Worm (Caenorhabditis elegans) whole organism, late embryonic: ENCODE data around the gene urm-1.

Experiments used
- C38D4.7 ChIP-seq: fragments of 200-800 bp; sonication (Bioruptor generic); optimal IDR thresholded peaks from 2 replicates; lab custom pipeline; 2018; ENCODE audit warnings: mild to moderate bottlenecking, missing genetic modification characterization, moderate library complexity, missing compliant biosample characterization
- T23F11.4 ChIP-seq: fragments of 200-800 bp; sonication (Bioruptor generic); optimal IDR thresholded peaks from 2 replicates; lab custom pipeline; 2018; ENCODE audit warnings: mild to moderate bottlenecking, missing genetic modification characterization, missing compliant biosample characterization
- Y22D7AL.16 ChIP-seq: sonication (generic microtip); optimal IDR thresholded peaks from 2 replicates; lab custom pipeline; 2016; ENCODE audit warnings: missing genetic modification characterization, missing compliant biosample characterization
- ama-1 ChIP-seq: fragments of 150-350 bp; optimal IDR thresholded peaks from 2 replicates; lab custom pipeline; 2014
- ceh-14 ChIP-seq: sonication (generic microtip); optimal IDR thresholded peaks from 2 replicates; lab custom pipeline; 2016; ENCODE audit warnings: missing genotype, missing genetic modification characterization, missing compliant biosample characterization
- ceh-18 ChIP-seq: sonication (generic microtip); optimal IDR thresholded peaks from 2 replicates; lab custom pipeline; 2016; ENCODE audit warnings: missing genetic modification characterization, missing compliant biosample characterization
- ceh-19 ChIP-seq: fragments of 200-800 bp; sonication (Bioruptor generic); optimal IDR thresholded peaks from 2 replicates; lab custom pipeline; 2018; ENCODE audit warnings: mild to moderate bottlenecking, missing genetic modification characterization, missing compliant biosample characterization
- ceh-24 ChIP-seq: sonication (generic microtip); optimal IDR thresholded peaks from 2 replicates; lab custom pipeline; 2016; ENCODE audit warnings: mild to moderate bottlenecking, missing genetic modification characterization, missing compliant biosample characterization
- ceh-30 ChIP-seq: fragments of 150-350 bp; optimal IDR thresholded peaks from 2 replicates; lab custom pipeline; 2014; ENCODE audit warnings: missing biosample characterization, missing genetic modification characterization
- ceh-31 ChIP-seq: sonication (generic microtip); optimal IDR thresholded peaks from 2 replicates; lab custom pipeline; 2016; ENCODE audit warnings: missing genetic modification characterization, missing compliant biosample characterization
- ceh-45 ChIP-seq: fragments of 200-800 bp; sonication (Bioruptor generic); IDR thresholded peaks from 2 replicates; pipeline ENCODE4 v1.3.6; 2022; ENCODE audit warnings: missing genetic modification reagents, missing genetic modification characterization, missing compliant biosample characterization
- che-1 ChIP-seq: sonication (generic microtip); optimal IDR thresholded peaks from 2 replicates; lab custom pipeline; 2016; ENCODE audit warnings: mild to moderate bottlenecking, missing genetic modification characterization, missing compliant biosample characterization
- dve-1 ChIP-seq: sonication (generic microtip); optimal IDR thresholded peaks from 2 replicates; lab custom pipeline; 2017; ENCODE audit warnings: antibody characterized with exemption, mild to moderate bottlenecking, missing genetic modification characterization, missing compliant biosample characterization
- elt-4 ChIP-seq: sonication (generic microtip); optimal IDR thresholded peaks from 2 replicates; lab custom pipeline; 2016; ENCODE audit warnings: missing genetic modification characterization, missing compliant biosample characterization
- fax-1 ChIP-seq: sonication (generic microtip); optimal IDR thresholded peaks from 2 replicates; lab custom pipeline; 2016; ENCODE audit warnings: missing genotype, missing genetic modification characterization, missing compliant biosample characterization
- fkh-10 ChIP-seq: fragments of 150-350 bp; optimal IDR thresholded peaks from 2 replicates; lab custom pipeline; 2014; ENCODE audit warnings: missing biosample characterization, missing genetic modification reagents, missing genetic modification characterization
- gmeb-2 ChIP-seq: sonication (generic microtip); optimal IDR thresholded peaks from 2 replicates; lab custom pipeline; 2016; ENCODE audit warnings: missing genetic modification characterization, inconsistent platforms, missing compliant biosample characterization
- hlh-13 ChIP-seq: fragments of 200-800 bp; sonication (Bioruptor generic); optimal IDR thresholded peaks from 2 replicates; lab custom pipeline; 2018; ENCODE audit warnings: mild to moderate bottlenecking, missing genetic modification characterization, missing compliant biosample characterization
- hlh-15 ChIP-seq: sonication (generic microtip); optimal IDR thresholded peaks from 2 replicates; lab custom pipeline; 2016; ENCODE audit warnings: missing genetic modification characterization, missing compliant biosample characterization
- hlh-6 ChIP-seq: sonication (generic microtip); optimal IDR thresholded peaks from 2 replicates; lab custom pipeline; 2016; ENCODE audit warnings: missing genotype, missing genetic modification characterization, missing compliant biosample characterization
- hlh-8 ChIP-seq: sonication (generic microtip); optimal IDR thresholded peaks from 2 replicates; lab custom pipeline; 2016; ENCODE audit warnings: missing genotype, missing genetic modification characterization, missing compliant biosample characterization
- madf-2 ChIP-seq: sonication (generic microtip); optimal IDR thresholded peaks from 2 replicates; lab custom pipeline; 2017; ENCODE audit warnings: missing genetic modification characterization, missing compliant biosample characterization
- npax-4 ChIP-seq: sonication (generic microtip); optimal IDR thresholded peaks from 2 replicates; lab custom pipeline; 2016; ENCODE audit warnings: missing genetic modification characterization, missing compliant biosample characterization
- pat-9 ChIP-seq: fragments of 200-800 bp; sonication (Bioruptor generic); optimal IDR thresholded peaks from 2 replicates; lab custom pipeline; 2018; ENCODE audit warnings: mild to moderate bottlenecking, missing genetic modification characterization, moderate library complexity, missing compliant biosample characterization
- pax-1 ChIP-seq: fragments of 150-350 bp; optimal IDR thresholded peaks from 2 replicates; lab custom pipeline; 2014; ENCODE audit warnings: missing biosample characterization, missing genetic modification characterization
- pha-4 ChIP-seq: fragments of 150-350 bp; optimal IDR thresholded peaks from 2 replicates; lab custom pipeline; 2018; ENCODE audit warnings: missing biosample characterization, missing genetic modification reagents, missing genetic modification characterization
- pros-1 ChIP-seq: fragments of 150-350 bp; optimal IDR thresholded peaks from 2 replicates; lab custom pipeline; 2014; ENCODE audit warnings: missing biosample characterization, missing genetic modification reagents, missing genetic modification characterization
- ref-2 ChIP-seq: sonication (generic microtip); optimal IDR thresholded peaks from 2 replicates; lab custom pipeline; 2016; ENCODE audit warnings: missing genetic modification characterization, missing compliant biosample characterization
- rnt-1 ChIP-seq: sonication (generic microtip); optimal IDR thresholded peaks from 2 replicates; lab custom pipeline; 2016; ENCODE audit warnings: missing genetic modification characterization, missing compliant biosample characterization
- sox-2 ChIP-seq: fragments of 200-800 bp; sonication (Bioruptor generic); IDR thresholded peaks from 2 replicates; pipeline ENCODE4 v1.3.6; 2022; ENCODE audit warnings: missing genetic modification reagents, missing genetic modification characterization, missing compliant biosample characterization
- syd-9 ChIP-seq: sonication (generic microtip); optimal IDR thresholded peaks from 2 replicates; lab custom pipeline; 2016; ENCODE audit warnings: mild to moderate bottlenecking, missing genetic modification characterization, moderate library complexity, missing compliant biosample characterization
- tbx-2 ChIP-seq: sonication (generic microtip); optimal IDR thresholded peaks from 2 replicates; lab custom pipeline; 2016; ENCODE audit warnings: missing genetic modification characterization, missing compliant biosample characterization
- ttx-3 ChIP-seq: sonication (generic microtip); optimal IDR thresholded peaks from 2 replicates; lab custom pipeline; 2016; ENCODE audit warnings: missing genetic modification reagents, missing genetic modification characterization, missing compliant biosample characterization
- unc-42 ChIP-seq: sonication (generic microtip); optimal IDR thresholded peaks from 2 replicates; lab custom pipeline; 2016; ENCODE audit warnings: missing genotype, missing genetic modification characterization, missing compliant biosample characterization
- unc-55 ChIP-seq: sonication (generic microtip); optimal IDR thresholded peaks from 2 replicates; lab custom pipeline; 2017; ENCODE audit warnings: missing biosample characterization, missing genetic modification reagents, missing genetic modification characterization
- ztf-16 ChIP-seq: sonication (generic microtip); optimal IDR thresholded peaks from 2 replicates; lab custom pipeline; 2017; ENCODE audit warnings: missing genetic modification characterization, missing compliant biosample characterization

Gene urm-1

DNA sequence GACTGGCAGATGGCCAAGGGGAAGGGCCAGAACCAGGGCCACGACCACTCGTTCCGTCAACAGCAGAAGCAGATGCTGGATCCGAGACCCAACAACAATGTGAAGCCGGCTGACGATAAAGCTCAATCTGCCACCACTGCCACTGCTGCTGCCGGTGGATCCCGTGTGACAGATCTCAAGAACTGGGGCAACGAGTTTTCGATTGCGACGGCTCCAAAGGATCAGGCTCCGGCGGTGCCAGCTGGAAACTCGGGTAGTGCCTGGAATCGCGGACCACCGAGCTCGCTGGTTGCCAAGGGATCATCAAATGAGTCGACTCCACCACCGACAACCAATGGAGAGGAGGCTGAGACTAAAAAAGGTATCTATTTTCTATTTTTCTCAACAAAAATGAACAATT is 40.8 kb upstream of the urm-1 start:
- no peak for TF ChIP-seq hlh-6
- no peak for TF ChIP-seq dve-1 (tag; lab: Kevin White, UChicago)
- no peak for TF ChIP-seq ceh-45 (GFP tag; lab: Robert Waterston, UW)
- TF ChIP-seq syd-9 (tag; lab: Kevin White, UChicago), result no peak
- TF ChIP-seq fax-1 (tag; lab: Kevin White, UChicago), result no peak
- no peak for TF ChIP-seq ceh-24
- no peak for TF ChIP-seq Y22D7AL.16 (tag; lab: Kevin White, UChicago)
- TF ChIP-seq C38D4.7 (GFP tag; lab: Kevin White, UChicago), result no peak
- TF ChIP-seq unc-42 (tag; lab: Kevin White, UChicago), result no peak
- no peak for TF ChIP-seq tbx-2 (tag; lab: Kevin White, UChicago)
- no peak for TF ChIP-seq ama-1 (lab: Kevin White, UChicago)
- no peak for TF ChIP-seq pros-1 (tag; lab: Kevin White, UChicago)
- no peak for TF ChIP-seq ref-2
- TF ChIP-seq ceh-30, result no peak
- TF ChIP-seq ceh-19 (GFP tag; lab: Kevin White, UChicago), result no peak
- no peak for TF ChIP-seq pax-1 (tag; lab: Kevin White, UChicago)
- TF ChIP-seq ttx-3 (tag; lab: Kevin White, UChicago), result no peak
- no peak for TF ChIP-seq ceh-14

ce11 chrIII:10469574-10470055 is 35.7 kb upstream of the urm-1 start, which contains the start of gene D2045.5:
Gene D2045.5, minus strand, starts transcription at chrIII:10469624.
- TF ChIP-seq gmeb-2 (tag; lab: Kevin White, UChicago), result no peak
- no peak for TF ChIP-seq ttx-3 (tag; lab: Kevin White, UChicago)
- no peak for TF ChIP-seq dve-1 (tag; lab: Kevin White, UChicago)
- TF ChIP-seq pat-9 (tag; lab: Kevin White, UChicago), result no peak
- no peak for TF ChIP-seq madf-2 (tag; lab: Kevin White, UChicago)
- TF ChIP-seq hlh-15 (tag; lab: Kevin White, UChicago), result no peak
- TF ChIP-seq pha-4 (tag; lab: Kevin White, UChicago), result no peak
- TF ChIP-seq ceh-18 (tag; lab: Kevin White, UChicago), result no peak

DNA sequence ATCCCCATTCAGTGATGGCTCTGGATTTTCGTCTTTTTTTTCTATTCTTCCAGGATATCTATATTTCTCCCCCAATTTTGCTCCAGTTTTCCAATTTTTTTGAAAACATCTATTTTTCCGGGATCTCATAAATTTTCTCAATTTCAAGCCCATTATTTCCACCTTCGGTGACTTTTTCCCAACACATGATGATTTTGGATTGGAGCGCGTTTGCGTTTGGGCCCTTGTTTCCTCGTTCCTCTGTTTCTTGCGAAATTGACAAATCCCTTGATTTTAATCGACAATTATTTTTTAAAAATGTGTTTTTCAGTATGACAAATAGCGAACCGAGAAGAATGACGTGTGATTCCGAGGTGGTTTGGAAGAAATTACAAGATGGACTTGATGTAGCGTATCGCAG is 34.4 kb upstream of the urm-1 start, which contains the start of gene cul-1:
TSS of gene cul-1 (plus strand) at position 311 of the 400 bp plus-strand sequence.
- TF ChIP-seq ztf-16 (tag; lab: Kevin White, UChicago), result no peak
- TF ChIP-seq che-1, result no peak
- TF ChIP-seq dve-1 (tag; lab: Kevin White, UChicago), result no peak

DNA sequence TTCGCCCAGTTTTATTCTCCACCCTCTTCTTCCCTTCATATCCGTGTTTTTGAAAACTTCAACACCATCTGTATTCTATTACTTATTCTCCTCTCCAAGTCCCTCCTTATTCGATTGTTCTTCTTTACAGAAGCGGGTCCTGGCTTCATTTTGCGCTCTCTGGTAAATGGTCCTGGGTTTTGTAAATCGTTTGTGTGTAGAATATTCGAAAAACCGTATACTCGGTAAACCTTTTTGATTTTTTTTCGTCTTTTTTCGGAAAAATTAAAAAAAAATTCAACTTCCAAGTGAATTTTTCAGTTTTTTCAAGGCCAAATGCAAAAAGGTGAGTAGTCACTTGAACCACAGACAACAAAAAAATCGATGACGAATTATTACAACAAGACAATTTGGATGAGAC is 30.3 kb upstream of the urm-1 start, which contains the start of gene D2045.9:
TSS of gene D2045.9 (plus strand) at position 301 of the 400 bp plus-strand sequence.
- TF ChIP-seq hlh-8 (tag; lab: Kevin White, UChicago), result no peak
- TF ChIP-seq elt-4 (tag; lab: Kevin White, UChicago), result no peak
- TF ChIP-seq fax-1 (tag; lab: Kevin White, UChicago), result no peak
- TF ChIP-seq ceh-19 (GFP tag; lab: Kevin White, UChicago), result no peak
- TF ChIP-seq ceh-45 (GFP tag; lab: Robert Waterston, UW), result no peak
- no peak for TF ChIP-seq ref-2
- no peak for TF ChIP-seq fkh-10 (GFP tag; lab: Kevin White, UChicago)
- TF ChIP-seq, all 69 proteins: peak for 0

- TF ChIP-seq T23F11.4 (GFP tag; lab: Kevin White, UChicago) (no peak), ceh-31 (no peak), pax-1 (tag; lab: Kevin White, UChicago) (no peak), npax-4 (tag; lab: Kevin White, UChicago) (no peak), ceh-45 (GFP tag; lab: Robert Waterston, UW) (no peak), rnt-1 (tag; lab: Kevin White, UChicago) (no peak), pat-9 (tag; lab: Kevin White, UChicago) (no peak), sox-2 (GFP tag; lab: Robert Waterston, UW) (no peak), hlh-13 (GFP tag; lab: Kevin White, UChicago) (no peak), unc-55 (GFP tag; lab: Kevin White, UChicago) (no peak), syd-9 (tag; lab: Kevin White, UChicago) (no peak)
- TF ChIP-seq, all 69 proteins: peak for 0
These were observed 26.1 kb upstream of the urm-1 start, which contains the start of gene D2045.7 for ce11 chrIII:10479180-10479579. Gene D2045.7, plus strand, starts transcription at chrIII:10479480.
